Fruit fly (Drosophila melanogaster): ENCODE results near the gene Gnpat.

Gnpat gene

DNA sequence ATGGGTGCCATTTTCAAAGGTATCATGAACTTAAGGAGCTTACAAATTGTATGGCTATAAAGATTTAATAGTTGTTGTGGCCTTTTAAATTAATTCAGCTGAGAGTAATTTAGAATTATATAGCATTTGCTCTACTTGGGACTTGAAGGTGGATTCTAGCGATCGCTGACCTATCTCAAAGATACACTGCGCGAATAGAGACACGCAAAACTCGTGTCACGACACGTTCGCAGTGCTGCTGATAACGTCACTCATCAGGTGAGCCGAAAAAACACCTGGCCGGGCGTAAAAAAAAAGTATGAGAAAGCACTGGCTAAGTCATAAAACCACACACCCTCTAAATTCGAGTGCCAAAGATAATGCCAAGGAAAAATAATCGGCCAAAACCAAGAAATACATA is 1.1 kb downstream of the Gnpat start:
- TF ChIP-seq CG8159 (tag; optimal IDR thresholded peaks at IDR 0.05) (no peak), rn (GFP tag; IDR thresholded peaks at IDR 0.05) (no peak), Pif1B (GFP tag; optimal IDR thresholded peaks at IDR 0.05) (no peak), CG32121 (GFP tag; IDR thresholded peaks at IDR 0.05) (no peak), EcR (GFP tag; optimal IDR thresholded peaks at IDR 0.05) (no peak), CG10348 (GFP tag; IDR thresholded peaks at IDR 0.05) (no peak), CG4496 (GFP tag; IDR thresholded peaks at IDR 0.05) (no peak), CG14655 (GFP tag; optimal IDR thresholded peaks at IDR 0.05) (no peak), CG9948 (tag; optimal IDR thresholded peaks at IDR 0.05) (no peak), D1 (tag; optimal IDR thresholded peaks at IDR 0.05) (no peak), Snoo (tag; optimal IDR thresholded peaks at IDR 0.05) (no peak), Pif1A (GFP tag; optimal IDR thresholded peaks at IDR 0.05) (no peak), Ets98B (GFP tag; IDR thresholded peaks at IDR 0.05) (no peak), CG8301 (tag; optimal IDR thresholded peaks at IDR 0.05) (no peak)

dm6 chr3R:25489116-25489515 is 1.6 kb downstream of the Gnpat start:
- peak; percentile 64 for TF ChIP-seq Pif1B (GFP tag; optimal IDR thresholded peaks at IDR 0.05)
- peak; percentile 54 for TF ChIP-seq CG17806 (tag; optimal IDR thresholded peaks at IDR 0.05)
- TF ChIP-seq CG12605 (GFP tag; IDR thresholded peaks at IDR 0.05), result 0 out of 2 replicates have a peak, but pooled peaks have one; percentile 31
- TF ChIP-seq CG32121 (GFP tag; IDR thresholded peaks at IDR 0.05), result peak; percentile 38; the same call in 1 of the 2 replicates
- no peak for TF ChIP-seq CG34367 (tag; optimal IDR thresholded peaks at IDR 0.05)
- peak; percentile 66 for TF ChIP-seq CG8159 (tag; optimal IDR thresholded peaks at IDR 0.05)
- no peak for TF ChIP-seq Snoo (tag; optimal IDR thresholded peaks at IDR 0.05)
- TF ChIP-seq CG9948 (tag; optimal IDR thresholded peaks at IDR 0.05), result peak; percentile 62
- peak; percentile 55 for TF ChIP-seq CG8301 (tag; optimal IDR thresholded peaks at IDR 0.05)
- TF ChIP-seq D1 (tag; optimal IDR thresholded peaks at IDR 0.05), result no peak
- TF ChIP-seq Pif1A (GFP tag; optimal IDR thresholded peaks at IDR 0.05), result peak; percentile 42
- TF ChIP-seq fd96Ca (GFP tag; IDR thresholded peaks at IDR 0.05), result peak; percentile 56; the same call in 2 of the 3 replicates
- peak; percentile 53 for TF ChIP-seq Ets98B (GFP tag; IDR thresholded peaks at IDR 0.05)
- no peak for TF ChIP-seq gl (tag; optimal IDR thresholded peaks at IDR 0.05)
- no peak for TF ChIP-seq CG10348 (GFP tag; IDR thresholded peaks at IDR 0.05)
- peak; percentile 30 for TF ChIP-seq EcR (GFP tag; optimal IDR thresholded peaks at IDR 0.05)
- TF ChIP-seq CG4496 (GFP tag; IDR thresholded peaks at IDR 0.05), result peak; percentile 51; the same call in 1 of the 3 replicates
- no peak for TF ChIP-seq CG13204 (GFP tag; optimal IDR thresholded peaks at IDR 0.05)
- TF ChIP-seq CG15710 (tag; optimal IDR thresholded peaks at IDR 0.05), result peak; percentile 46
- TF ChIP-seq CG14655 (GFP tag; optimal IDR thresholded peaks at IDR 0.05), result peak; percentile 49
- TF ChIP-seq rn (GFP tag; IDR thresholded peaks at IDR 0.05), result no peak

dm6 chr3R:25482463-25483173 is 8.1 kb downstream of the Gnpat start, which contains the start of the genes XNP, CG42488 and CG5116:
XNP (minus strand) TSS chr3R:25482834.
CG42488 (plus strand) TSS chr3R:25483098.
CG5116 (plus strand) TSS chr3R:25483098.
- peak; percentile 44 for TF ChIP-seq CG32121 (GFP tag; IDR thresholded peaks at IDR 0.05)
- no peak for TF ChIP-seq D1 (tag; optimal IDR thresholded peaks at IDR 0.05)
- 0 out of 3 replicates have a peak, but pooled peaks have one; percentile 58 for TF ChIP-seq fd96Ca (GFP tag; IDR thresholded peaks at IDR 0.05)
- TF ChIP-seq CG17806 (tag; optimal IDR thresholded peaks at IDR 0.05), result peak; percentile 58
- peak; percentile 77 for TF ChIP-seq CG4496 (GFP tag; IDR thresholded peaks at IDR 0.05)
- peak; percentile 32 for TF ChIP-seq EcR (GFP tag; optimal IDR thresholded peaks at IDR 0.05)
- peak; percentile 51 for TF ChIP-seq CG9948 (tag; optimal IDR thresholded peaks at IDR 0.05)
- no peak for TF ChIP-seq CG10348 (GFP tag; IDR thresholded peaks at IDR 0.05)
- TF ChIP-seq Pif1A (GFP tag; optimal IDR thresholded peaks at IDR 0.05), result no peak
- TF ChIP-seq CG34367 (tag; optimal IDR thresholded peaks at IDR 0.05), result peak; percentile 78
- peak; percentile 70 for TF ChIP-seq Ets98B (GFP tag; IDR thresholded peaks at IDR 0.05)
- peak; percentile 90 for TF ChIP-seq CG13204 (GFP tag; optimal IDR thresholded peaks at IDR 0.05)
- peak; percentile 71 for TF ChIP-seq CG15710 (tag; optimal IDR thresholded peaks at IDR 0.05)
- TF ChIP-seq gl (tag; optimal IDR thresholded peaks at IDR 0.05), result peak; percentile 92
- no peak for TF ChIP-seq CG14655 (GFP tag; optimal IDR thresholded peaks at IDR 0.05)
- peak; percentile 78 for TF ChIP-seq Pif1B (GFP tag; optimal IDR thresholded peaks at IDR 0.05)
- peak; percentile 63 for TF ChIP-seq CG8159 (tag; optimal IDR thresholded peaks at IDR 0.05)
- TF ChIP-seq CG12605 (GFP tag; IDR thresholded peaks at IDR 0.05), result peak; percentile 92
- peak; percentile 37 for TF ChIP-seq Snoo (tag; optimal IDR thresholded peaks at IDR 0.05)
- peak; percentile 76 for TF ChIP-seq CG8301 (tag; optimal IDR thresholded peaks at IDR 0.05)
- TF ChIP-seq rn (GFP tag; IDR thresholded peaks at IDR 0.05), result peak; percentile 36; the same call in 1 of the 2 replicates

- TF ChIP-seq fd96Ca (GFP tag; IDR thresholded peaks at IDR 0.05) (0 out of 3 replicates have a peak, but pooled peaks have one; percentile 8), CG15710 (tag; optimal IDR thresholded peaks at IDR 0.05) (no peak), CG14655 (GFP tag; optimal IDR thresholded peaks at IDR 0.05) (no peak), CG8301 (tag; optimal IDR thresholded peaks at IDR 0.05) (no peak), CG13204 (GFP tag; optimal IDR thresholded peaks at IDR 0.05) (no peak), Snoo (tag; optimal IDR thresholded peaks at IDR 0.05) (no peak), Pif1B (GFP tag; optimal IDR thresholded peaks at IDR 0.05) (no peak)
Observed at dm6 chr3R:25476744-25477143, 14.0 kb downstream of the Gnpat start, which contains the start of the genes CG4553 and MED28. CG4553 (minus strand) TSS chr3R:25476915. MED28 (plus strand) TSS chr3R:25477003.
